Fruit fly (Drosophila melanogaster) whole organism, embryonic: ENCODE measurements around the gene sing.

Source experiments
- B-H1 ChIP-seq: fragments of 200-800 bp; sonication (Bioruptor generic); IDR thresholded peaks from 3 replicates; pipeline ENCODE4 v1.3.6; 2022; ENCODE audit warnings: missing biosample characterization, missing genetic modification characterization
- BEAF-32 ChIP-seq: fragments of 200-800 bp; sonication (Bioruptor generic); optimal IDR thresholded peaks from 3 replicates; lab custom pipeline; 2017; ENCODE audit warnings: missing biosample characterization, missing genetic modification characterization, mild to moderate bottlenecking, moderate library complexity, missing genetic modification reagents
- CG11456 ChIP-seq: fragments of 200-800 bp; sonication (Bioruptor generic); IDR thresholded peaks from 3 replicates; pipeline ENCODE4 v1.3.6; 2022; ENCODE audit warnings: missing biosample characterization, missing genetic modification characterization
- CG12219 ChIP-seq: fragments of 200-800 bp; sonication (Bioruptor generic); optimal IDR thresholded peaks from 3 replicates; lab custom pipeline; 2018; ENCODE audit warnings: missing biosample characterization, mild to moderate bottlenecking, missing genetic modification characterization
- CG12942 ChIP-seq: fragments of 200-800 bp; sonication (Bioruptor generic); optimal IDR thresholded peaks from 3 replicates; lab custom pipeline; 2016; ENCODE audit warnings: missing biosample characterization, missing genetic modification characterization
- CG15601 ChIP-seq: fragments of 200-800 bp; sonication (Bioruptor generic); optimal IDR thresholded peaks from 3 replicates; lab custom pipeline; 2019; ENCODE audit warnings: missing biosample characterization, mild to moderate bottlenecking, missing genetic modification characterization, moderate library complexity
- CG18011 ChIP-seq: fragments of 200-800 bp; sonication (Bioruptor generic); optimal IDR thresholded peaks from 2 replicates; lab custom pipeline; 2017; ENCODE audit warnings: missing biosample characterization, missing genetic modification characterization, mild to moderate bottlenecking, moderate library complexity, missing genotype
- CG30431 ChIP-seq: fragments of 200-800 bp; sonication (Bioruptor generic); optimal IDR thresholded peaks from 2 replicates; lab custom pipeline; 2017; ENCODE audit warnings: missing biosample characterization, missing genetic modification characterization
- CG31365 ChIP-seq: fragments of 200-800 bp; sonication (Bioruptor generic); optimal IDR thresholded peaks from 2 replicates; lab custom pipeline; 2018; ENCODE audit warnings: missing biosample characterization, mild to moderate bottlenecking, missing genetic modification characterization
- CG32532 ChIP-seq: fragments of 200-800 bp; sonication (Bioruptor generic); IDR thresholded peaks from 2 replicates; pipeline ENCODE4 v1.3.6; 2022; ENCODE audit warnings: missing biosample characterization, missing genetic modification characterization
- CG4404 ChIP-seq: fragments of 200-800 bp; sonication (Bioruptor generic); IDR thresholded peaks from 2 replicates; pipeline ENCODE4 v1.3.6; 2022; ENCODE audit warnings: missing biosample characterization, missing genetic modification characterization
- CG4854 ChIP-seq: fragments of 200-800 bp; sonication (Bioruptor generic); optimal IDR thresholded peaks from 2 replicates; lab custom pipeline; 2016; ENCODE audit warnings: missing biosample characterization, missing genetic modification characterization, inconsistent platforms
- CG8281 ChIP-seq: fragments of 200-800 bp; sonication (Bioruptor generic); optimal IDR thresholded peaks from 2 replicates; lab custom pipeline; 2018; ENCODE audit warnings: missing biosample characterization, mild to moderate bottlenecking, missing genetic modification characterization, moderate library complexity
- CG8765 ChIP-seq: fragments of 200-800 bp; sonication (Bioruptor generic); IDR thresholded peaks from 2 replicates; pipeline ENCODE4 v1.3.6; 2022; ENCODE audit warnings: missing biosample characterization, missing genetic modification characterization
- CG9609 ChIP-seq: fragments of 200-800 bp; sonication (Bioruptor generic); optimal IDR thresholded peaks from 3 replicates; lab custom pipeline; 2016; ENCODE audit warnings: missing biosample characterization, missing genetic modification characterization
- CG9932 ChIP-seq: fragments of 200-800 bp; sonication (Bioruptor generic); IDR thresholded peaks from 2 replicates; pipeline ENCODE4 v1.3.6; 2022; ENCODE audit warnings: missing biosample characterization, missing genetic modification characterization
- CoRest ChIP-seq: fragments of 200-800 bp; sonication (Bioruptor generic); optimal IDR thresholded peaks from 3 replicates; lab custom pipeline; 2018; ENCODE audit warnings: missing biosample characterization, mild to moderate bottlenecking, missing genetic modification characterization, moderate library complexity
- E2f1 ChIP-seq: fragments of 200-800 bp; sonication (Bioruptor generic); IDR thresholded peaks from 2 replicates; pipeline ENCODE4 v1.3.6; 2022; ENCODE audit warnings: missing biosample characterization, missing genetic modification characterization
- HmgD ChIP-seq: fragments of 200-800 bp; sonication (Bioruptor generic); optimal IDR thresholded peaks from 3 replicates; lab custom pipeline; 2016; ENCODE audit warnings: missing biosample characterization, missing genetic modification characterization
- Lim3 ChIP-seq: fragments of 200-800 bp; sonication (Bioruptor generic); IDR thresholded peaks from 2 replicates; pipeline ENCODE4 v1.3.6; 2022; ENCODE audit warnings: missing biosample characterization, missing genetic modification characterization
- MBD-R2 ChIP-seq: fragments of 200-800 bp; sonication (Bioruptor generic); IDR thresholded peaks from 2 replicates; pipeline ENCODE4 v1.3.6; 2022; ENCODE audit warnings: missing biosample characterization, missing genetic modification characterization
- Mad ChIP-seq: fragments of 200-800 bp; sonication (Bioruptor generic); optimal IDR thresholded peaks from 2 replicates; lab custom pipeline; 2016; ENCODE audit warnings: missing biosample characterization, missing genetic modification characterization
- Ptx1 ChIP-seq: fragments of 200-800 bp; sonication (Bioruptor generic); IDR thresholded peaks from 2 replicates; pipeline ENCODE4 v1.3.6; 2022; ENCODE audit warnings: missing biosample characterization, missing genetic modification characterization
- Side ChIP-seq: fragments of 200-800 bp; sonication (Bioruptor generic); optimal IDR thresholded peaks from 2 replicates; lab custom pipeline; 2016; ENCODE audit warnings: missing biosample characterization, missing genetic modification characterization
- YL-1 ChIP-seq: fragments of 200-800 bp; sonication (Bioruptor generic); optimal IDR thresholded peaks from 3 replicates; lab custom pipeline; 2017; ENCODE audit warnings: missing biosample characterization, mild to moderate bottlenecking, missing genetic modification characterization
- ab ChIP-seq: fragments of 200-800 bp; sonication (Bioruptor generic); optimal IDR thresholded peaks from 2 replicates; lab custom pipeline; 2016; ENCODE audit warnings: missing biosample characterization, missing genetic modification characterization
- amos ChIP-seq: fragments of 200-800 bp; sonication (Bioruptor generic); IDR thresholded peaks from 2 replicates; pipeline ENCODE4 v1.3.6; 2022; ENCODE audit warnings: missing biosample characterization, missing genetic modification characterization; ENCODE audit not compliant: partially characterized antibody
- aop ChIP-seq: fragments of 200-800 bp; sonication (Bioruptor generic); IDR thresholded peaks from 2 replicates; pipeline ENCODE4 v1.3.6; 2022; ENCODE audit warnings: missing biosample characterization, missing genetic modification characterization
- ase ChIP-seq: fragments of 200-800 bp; sonication (Bioruptor generic); IDR thresholded peaks from 3 replicates; pipeline ENCODE4 v1.3.6; 2022; ENCODE audit warnings: missing biosample characterization, missing genetic modification characterization
- bcd ChIP-seq: fragments of 200-800 bp; sonication (Bioruptor generic); optimal IDR thresholded peaks from 2 replicates; lab custom pipeline; 2017; ENCODE audit warnings: missing biosample characterization, mild to moderate bottlenecking, missing genetic modification characterization
- caup ChIP-seq: fragments of 200-800 bp; sonication (Bioruptor generic); optimal IDR thresholded peaks from 3 replicates; lab custom pipeline; 2017; ENCODE audit warnings: missing biosample characterization, mild to moderate bottlenecking, missing genetic modification characterization, moderate library complexity; ENCODE audit not compliant: severe bottlenecking
- chinmo ChIP-seq: fragments of 200-800 bp; sonication (Bioruptor generic); IDR thresholded peaks from 4 replicates; pipeline ENCODE4 v1.3.6; 2022; ENCODE audit warnings: missing biosample characterization, missing genetic modification characterization; ENCODE audit not compliant: partially characterized antibody
- chm ChIP-seq: fragments of 200-800 bp; sonication (Bioruptor generic); IDR thresholded peaks from 2 replicates; pipeline ENCODE4 v1.3.6; 2022; ENCODE audit warnings: missing biosample characterization, missing genetic modification characterization
- croc ChIP-seq: fragments of 200-800 bp; sonication (Bioruptor generic); conservative IDR thresholded peaks from 3 replicates; pipeline ENCODE4 v1.3.6; 2022; ENCODE audit warnings: missing biosample characterization, missing genetic modification characterization
- danr ChIP-seq: fragments of 200-800 bp; sonication (Bioruptor generic); IDR thresholded peaks from 2 replicates; pipeline ENCODE4 v1.3.6; 2022; ENCODE audit warnings: missing biosample characterization, missing genetic modification characterization
- dysf ChIP-seq: fragments of 200-800 bp; sonication (Bioruptor generic); IDR thresholded peaks from 3 replicates; pipeline ENCODE4 v1.3.6; 2022; ENCODE audit warnings: missing biosample characterization, missing genetic modification characterization
- emc ChIP-seq: fragments of 200-800 bp; sonication (Bioruptor generic); optimal IDR thresholded peaks from 2 replicates; lab custom pipeline; 2016; ENCODE audit warnings: missing biosample characterization, missing genetic modification characterization
- esg ChIP-seq: fragments of 200-800 bp; sonication (Bioruptor generic); conservative IDR thresholded peaks from 2 replicates; pipeline ENCODE4 v1.3.6; 2022; ENCODE audit warnings: missing biosample characterization, missing genetic modification characterization
- gem ChIP-seq: fragments of 200-800 bp; sonication (Bioruptor generic); optimal IDR thresholded peaks from 2 replicates; lab custom pipeline; 2019; ENCODE audit warnings: missing biosample characterization, mild to moderate bottlenecking, missing genetic modification characterization, moderate library complexity
- ham ChIP-seq: fragments of 200-800 bp; sonication (Bioruptor generic); IDR thresholded peaks from 2 replicates; pipeline ENCODE4 v1.3.6; 2022; ENCODE audit warnings: missing biosample characterization, missing genetic modification characterization
- kay ChIP-seq: fragments of 200-800 bp; sonication (Bioruptor generic); optimal IDR thresholded peaks from 2 replicates; lab custom pipeline; 2016; ENCODE audit warnings: missing biosample characterization, missing genetic modification characterization
- luna ChIP-seq: fragments of 200-800 bp; sonication (Bioruptor generic); optimal IDR thresholded peaks from 2 replicates; lab custom pipeline; 2016; ENCODE audit warnings: missing biosample characterization, missing genetic modification characterization
- mld ChIP-seq: fragments of 200-800 bp; sonication (Bioruptor generic); IDR thresholded peaks from 3 replicates; pipeline ENCODE4 v1.3.6; 2022; ENCODE audit warnings: missing biosample characterization, missing genetic modification characterization; ENCODE audit not compliant: partially characterized antibody
- prd ChIP-seq, 3 experiments: fragments of >200 bp in 2 of 3; fragments of 200-800 bp in 1 of 3; sonication (Bioruptor generic) in 1 of 3; optimal IDR thresholded peaks in 2 of 3; IDR thresholded peaks in 1 of 3; 2 replicates in 2 of 3; 3 replicates in 1 of 3; pipeline versions ENCODE4 v1.3.6 to Lab custom; 2017 to 2022; ENCODE audit warnings: missing biosample characterization in 1 of 3, missing genetic modification characterization in 1 of 3
- psq ChIP-seq: fragments of 200-800 bp; sonication (Bioruptor generic); optimal IDR thresholded peaks from 2 replicates; lab custom pipeline; 2017; ENCODE audit warnings: missing biosample characterization, missing genetic modification characterization
- slp2 ChIP-seq: fragments of 200-800 bp; sonication (Bioruptor generic); optimal IDR thresholded peaks from 2 replicates; lab custom pipeline; 2016; ENCODE audit warnings: missing biosample characterization, missing genetic modification characterization
- so ChIP-seq: fragments of 200-800 bp; sonication (Bioruptor generic); IDR thresholded peaks from 3 replicates; pipeline ENCODE4 v1.3.6; 2022; ENCODE audit warnings: missing biosample characterization, missing genetic modification characterization
- sr ChIP-seq: fragments of 200-800 bp; sonication (Bioruptor generic); IDR thresholded peaks from 3 replicates; pipeline ENCODE4 v1.3.6; 2022; ENCODE audit warnings: missing biosample characterization, missing genetic modification characterization
- trem ChIP-seq: fragments of 200-800 bp; optimal IDR thresholded peaks from 3 replicates; lab custom pipeline; 2019; ENCODE audit warnings: missing biosample characterization, mild to moderate bottlenecking, missing genetic modification characterization, moderate library complexity
- twi ChIP-seq: fragments of 200-800 bp; optimal IDR thresholded peaks from 2 replicates; lab custom pipeline; 2019; ENCODE audit warnings: missing biosample characterization, mild to moderate bottlenecking, missing genetic modification characterization, moderate library complexity
- usp ChIP-seq: fragments of >200 bp; optimal IDR thresholded peaks from 2 replicates; lab custom pipeline; 2017; ENCODE audit warnings: missing biosample characterization, missing genetic modification characterization
- z ChIP-seq: fragments of 200-800 bp; sonication (Bioruptor generic); IDR thresholded peaks from 3 replicates; pipeline ENCODE4 v1.3.6; 2022; ENCODE audit warnings: missing biosample characterization, missing genetic modification characterization

sing gene

DNA sequence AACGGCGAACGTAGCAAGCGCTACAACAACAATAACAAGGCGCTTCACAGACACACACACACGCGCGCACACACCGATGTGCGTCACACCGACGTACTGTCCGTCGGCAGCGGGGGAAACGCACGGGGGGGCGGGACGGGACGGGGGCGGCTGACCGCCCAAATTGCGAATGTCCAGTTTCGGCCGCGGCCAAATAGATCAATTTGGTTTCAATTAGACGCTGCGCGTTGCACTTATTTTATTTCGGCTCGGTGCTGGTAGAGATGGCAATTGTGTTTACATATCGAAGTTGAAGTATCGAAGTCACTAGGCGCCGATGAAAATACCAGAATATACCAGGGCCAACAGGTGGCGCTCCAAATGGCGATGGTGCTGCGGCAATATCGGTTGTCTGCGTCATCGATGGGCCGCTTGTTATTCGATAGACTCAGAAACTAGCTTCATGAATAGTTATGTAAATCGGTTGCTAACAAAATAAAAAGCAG lies 41.9 kb upstream of the sing start, which contains the start of gene Rok (continued):
- TF ChIP-seq usp (GFP tag; lab: Kevin White, UChicago) (no peak), chm (GFP tag; lab: Robert Waterston, UW) (no peak), slp2 (no peak), amos (GFP tag; lab: Robert Waterston, UW) (peak; percentile 89), CG31365 (no peak), CoRest (tag; lab: Kevin White, UChicago) (no peak), CG12219 (GFP tag; lab: Kevin White, UChicago) (no peak), ase (GFP tag; lab: Robert Waterston, UW) (no peak), Ptx1 (no peak), psq (GFP tag; lab: Kevin White, UChicago) (no peak), CG18011 (no peak), twi (tag; lab: Kevin White, UChicago) (no peak), MBD-R2 (GFP tag; lab: Robert Waterston, UW) (peak; percentile 62; the same call in 1 of the 2 replicates), HmgD (GFP tag; lab: Kevin White, UChicago) (no peak), danr (no peak), CG12942 (GFP tag; lab: Kevin White, UChicago) (no peak), CG4404 (GFP tag; lab: Robert Waterston, UW) (no peak), Lim3 (no peak), CG4854 (no peak), emc (no peak), z (GFP tag; lab: Robert Waterston, UW) (no peak), E2f1 (GFP tag; lab: Robert Waterston, UW) (no peak), gem (tag; lab: Kevin White, UChicago) (no peak), esg (GFP tag; lab: Robert Waterston, UW) (no peak), YL-1 (GFP tag; lab: Kevin White, UChicago) (peak; percentile 6), CG9932 (GFP tag; lab: Robert Waterston, UW) (peak; percentile 34), so (no peak), dysf (GFP tag; lab: Robert Waterston, UW) (no peak), BEAF-32 (peak; percentile 95), trem (tag; lab: Kevin White, UChicago) (no peak), ab (GFP tag; lab: Kevin White, UChicago) (no peak), prd (optimal IDR thresholded peaks at IDR 0.05; lab: Kevin White, UChicago) (no peak), prd (GFP tag; IDR thresholded peaks at IDR 0.05; lab: Robert Waterston, UW) (peak; percentile 3; the same call in 1 of the 3 replicates), luna (no peak), CG8281 (tag; lab: Kevin White, UChicago) (no peak), sr (GFP tag; lab: Robert Waterston, UW) (no peak), CG8765 (GFP tag; lab: Robert Waterston, UW) (no peak), Side (no peak), CG9609 (no peak), kay (GFP tag; lab: Kevin White, UChicago) (no peak), caup (GFP tag; lab: Kevin White, UChicago) (no peak), CG30431 (GFP tag; lab: Kevin White, UChicago) (no peak), Mad (GFP tag; lab: Kevin White, UChicago) (no peak), CG11456 (GFP tag; lab: Robert Waterston, UW) (peak; percentile 33; the same call in 1 of the 3 replicates), B-H1 (GFP tag; lab: Robert Waterston, UW) (no peak), aop (GFP tag; lab: Robert Waterston, UW) (no peak), mld (0 out of 3 replicates have a peak, but pooled peaks have one; percentile 25), CG32532 (GFP tag; lab: Robert Waterston, UW) (no peak), croc (GFP tag; lab: Robert Waterston, UW) (no peak), bcd (GFP tag; lab: Kevin White, UChicago) (no peak), ham (GFP tag; lab: Robert Waterston, UW) (no peak), CG15601 (tag; lab: Kevin White, UChicago) (no peak), chinmo (GFP tag; lab: Robert Waterston, UW) (peak; percentile 76; the same call in 3 of the 4 replicates)
